Worm (Caenorhabditis elegans) whole organism, early embryonic: Measurements from ENCODE around the gene grl-7.

ENCODE experiments used
- B0310.2 ChIP-seq: sonication (generic microtip); optimal IDR thresholded peaks from 2 replicates; lab custom pipeline; 2016; ENCODE audit warnings: mild to moderate bottlenecking, missing genetic modification characterization, missing compliant biosample characterization
- F13C5.2 ChIP-seq: sonication (generic microtip); optimal IDR thresholded peaks from 2 replicates; lab custom pipeline; 2017; ENCODE audit warnings: mild to moderate bottlenecking, missing genetic modification characterization, inconsistent platforms, missing compliant biosample characterization
- aly-1 ChIP-seq: sonication (generic microtip); optimal IDR thresholded peaks from 2 replicates; lab custom pipeline; 2016; ENCODE audit warnings: missing genetic modification characterization, missing compliant biosample characterization
- ama-1 ChIP-seq: fragments of 150-350 bp; optimal IDR thresholded peaks from 2 replicates; lab custom pipeline; 2014
- ceh-13 ChIP-seq: fragments of 200-800 bp; sonication (Bioruptor generic); optimal IDR thresholded peaks from 2 replicates; lab custom pipeline; 2018; ENCODE audit warnings: mild to moderate bottlenecking, missing genetic modification characterization, missing compliant biosample characterization
- ceh-36 ChIP-seq: sonication (generic microtip); optimal IDR thresholded peaks from 2 replicates; lab custom pipeline; 2016; ENCODE audit warnings: missing genetic modification characterization, inconsistent platforms, missing compliant biosample characterization
- ets-7 ChIP-seq: sonication (generic microtip); optimal IDR thresholded peaks from 2 replicates; lab custom pipeline; 2016; ENCODE audit warnings: missing genotype, missing genetic modification characterization, missing compliant biosample characterization
- flt-1 ChIP-seq: fragments of 200-800 bp; sonication (Bioruptor generic); IDR thresholded peaks from 2 replicates; pipeline ENCODE4 v1.3.6; 2022; ENCODE audit warnings: missing genetic modification characterization, missing compliant biosample characterization
- hmbx-1 ChIP-seq: sonication (generic microtip); optimal IDR thresholded peaks from 2 replicates; lab custom pipeline; 2016; ENCODE audit warnings: mild to moderate bottlenecking, missing genetic modification characterization, missing compliant biosample characterization
- hmg-4 ChIP-seq: fragments of 200-800 bp; sonication (Bioruptor generic); optimal IDR thresholded peaks from 2 replicates; lab custom pipeline; 2018; ENCODE audit warnings: mild to moderate bottlenecking, missing genetic modification characterization, missing compliant biosample characterization
- hnd-1 ChIP-seq: sonication (generic microtip); optimal IDR thresholded peaks from 2 replicates; lab custom pipeline; 2016; ENCODE audit warnings: missing genetic modification characterization, missing compliant biosample characterization
- pes-1 ChIP-seq: fragments of 200-800 bp; sonication (Bioruptor generic); IDR thresholded peaks from 2 replicates; pipeline ENCODE4 v1.3.6; 2022; ENCODE audit warnings: missing genetic modification reagents, missing genetic modification characterization, missing compliant biosample characterization
- scrt-1 ChIP-seq: fragments of 200-800 bp; sonication (Bioruptor generic); IDR thresholded peaks from 2 replicates; pipeline ENCODE4 v1.3.6; 2022; ENCODE audit warnings: missing genetic modification characterization, missing compliant biosample characterization
- sea-1 ChIP-seq: fragments of 200-800 bp; sonication (Bioruptor generic); conservative IDR thresholded peaks from 2 replicates; pipeline ENCODE4 v1.3.6; 2022; ENCODE audit warnings: missing genetic modification characterization, missing compliant biosample characterization
- tbx-11 ChIP-seq: fragments of 200-800 bp; sonication (Bioruptor generic); IDR thresholded peaks from 2 replicates; pipeline ENCODE4 v1.3.6; 2022; ENCODE audit warnings: missing genetic modification characterization, missing compliant biosample characterization
- tbx-37 ChIP-seq: fragments of 200-800 bp; sonication (Bioruptor generic); conservative IDR thresholded peaks from 2 replicates; pipeline ENCODE4 v1.3.6; 2022; ENCODE audit warnings: missing genetic modification reagents, missing genetic modification characterization, missing compliant biosample characterization
- tra-4 ChIP-seq: sonication (generic microtip); optimal IDR thresholded peaks from 2 replicates; lab custom pipeline; 2017; ENCODE audit warnings: missing genetic modification characterization, missing compliant biosample characterization

The grl-7 gene

DNA sequence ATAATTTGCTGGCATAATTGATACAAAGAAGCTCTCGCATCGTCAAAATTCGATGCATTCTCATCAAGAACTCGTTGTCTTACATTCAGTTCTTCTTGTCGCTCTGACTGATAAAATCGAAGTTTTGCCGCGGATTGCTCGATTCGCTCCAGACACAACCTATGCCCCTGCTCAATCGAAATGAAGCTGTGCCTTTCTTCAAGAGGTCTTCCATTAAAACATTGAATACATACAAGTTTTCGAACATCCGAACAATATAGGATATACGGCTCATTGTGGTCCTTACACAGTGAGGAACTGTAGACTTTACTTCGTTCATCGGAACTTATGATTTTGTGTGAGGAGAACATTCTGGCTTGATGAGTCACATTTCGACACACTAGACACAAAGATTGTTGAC is 26.0 kb downstream of the grl-7 start:
- TF ChIP-seq hnd-1 (tag; lab: Kevin White, UChicago) (no peak), ama-1 (no peak), F13C5.2 (tag; lab: Kevin White, UChicago) (no peak), ceh-13 (GFP tag; lab: Kevin White, UChicago) (no peak), hmg-4 (GFP tag; lab: Kevin White, UChicago) (no peak), scrt-1 (GFP tag; lab: Robert Waterston, UW) (no peak), ets-7 (tag; lab: Kevin White, UChicago) (no peak), pes-1 (GFP tag; lab: Robert Waterston, UW) (no peak), aly-1 (tag; lab: Kevin White, UChicago) (no peak), hmbx-1 (tag; lab: Kevin White, UChicago) (no peak), tbx-11 (GFP tag; lab: Robert Waterston, UW) (no peak), B0310.2 (tag; lab: Kevin White, UChicago) (no peak), ceh-36 (tag; lab: Kevin White, UChicago) (no peak), flt-1 (GFP tag; lab: Robert Waterston, UW) (no peak), tra-4 (tag; lab: Kevin White, UChicago) (no peak), tbx-37 (no peak), sea-1 (GFP tag; lab: Robert Waterston, UW) (no peak)

DNA sequence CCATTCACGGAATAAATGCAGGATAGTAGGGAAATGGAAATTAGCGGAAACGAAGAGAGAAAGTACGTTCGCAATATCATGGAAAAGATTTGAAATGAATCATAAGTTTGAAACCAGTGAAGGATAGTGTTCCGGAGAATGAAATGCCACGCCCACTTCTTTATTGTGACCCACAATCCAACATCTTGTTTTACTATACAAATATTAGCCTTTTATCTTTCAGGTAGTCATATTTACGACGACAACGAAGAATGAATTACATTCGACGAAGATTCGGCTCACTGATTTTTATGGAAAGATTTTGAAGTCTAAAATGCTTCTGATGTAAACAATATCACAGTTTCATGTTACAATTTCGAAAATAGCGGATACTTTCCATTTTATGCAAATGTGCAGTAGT is 30.0 kb downstream of the grl-7 start, which contains the start of gene cutl-18:
Gene cutl-18 (minus strand): TSS at position 101 of the 400 bp plus-strand sequence.
- TF ChIP-seq tbx-11 (GFP tag; lab: Robert Waterston, UW) (no peak), F13C5.2 (tag; lab: Kevin White, UChicago) (no peak), ceh-13 (GFP tag; lab: Kevin White, UChicago) (no peak), sea-1 (GFP tag; lab: Robert Waterston, UW) (no peak), ceh-36 (tag; lab: Kevin White, UChicago) (no peak), hmg-4 (GFP tag; lab: Kevin White, UChicago) (no peak), aly-1 (tag; lab: Kevin White, UChicago) (no peak), tbx-37 (no peak), hnd-1 (tag; lab: Kevin White, UChicago) (no peak), pes-1 (GFP tag; lab: Robert Waterston, UW) (no peak), ets-7 (tag; lab: Kevin White, UChicago) (no peak), tra-4 (tag; lab: Kevin White, UChicago) (no peak), B0310.2 (tag; lab: Kevin White, UChicago) (no peak), hmbx-1 (tag; lab: Kevin White, UChicago) (no peak), ama-1 (no peak), scrt-1 (GFP tag; lab: Robert Waterston, UW) (no peak), flt-1 (GFP tag; lab: Robert Waterston, UW) (no peak)

DNA sequence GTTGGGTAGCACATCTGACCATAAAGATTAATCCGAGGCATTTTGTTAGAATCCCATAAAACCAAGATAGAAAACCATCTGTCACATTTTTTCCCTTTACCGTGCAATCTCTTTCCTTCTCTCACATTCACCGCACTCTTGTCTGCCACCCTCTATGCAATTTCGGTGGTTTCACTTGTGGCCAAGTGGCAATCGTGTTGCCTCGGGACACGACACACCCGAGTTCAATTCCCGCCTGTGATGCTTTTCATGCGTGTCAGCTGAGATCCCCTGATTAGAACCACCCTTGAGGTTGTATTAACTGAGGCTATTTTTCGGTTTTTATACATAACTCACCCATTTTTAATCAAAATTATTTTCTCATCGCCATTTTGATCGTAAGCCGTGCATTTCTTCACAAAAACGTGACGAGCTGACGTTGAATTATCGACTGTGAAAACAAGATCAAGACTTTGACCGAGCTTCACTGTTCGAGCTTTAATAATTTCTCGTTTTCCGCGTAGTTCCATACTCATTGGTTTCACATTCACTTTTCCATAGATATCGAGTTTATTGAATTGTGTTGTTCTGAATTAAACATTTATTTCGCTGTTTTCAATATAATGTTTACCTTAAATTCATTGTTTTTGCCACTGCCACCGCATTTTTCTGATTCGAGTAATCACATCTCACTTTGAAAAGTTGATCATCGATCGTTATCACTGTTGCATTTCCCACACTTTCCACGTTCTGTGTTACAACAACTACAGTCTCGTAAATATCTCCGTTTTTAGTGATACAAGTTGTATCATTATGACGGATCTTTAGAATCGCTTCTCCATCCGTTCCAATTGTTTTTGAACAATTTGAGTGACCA is 32.6 kb downstream of the grl-7 start:
- TF ChIP-seq hmbx-1 (tag; lab: Kevin White, UChicago): peak; percentile 95
- TF ChIP-seq aly-1 (tag; lab: Kevin White, UChicago): peak; percentile 100
- peak; percentile 98 for TF ChIP-seq tra-4 (tag; lab: Kevin White, UChicago)
- TF ChIP-seq scrt-1 (GFP tag; lab: Robert Waterston, UW): peak; percentile 100
- peak; percentile 98 for TF ChIP-seq ets-7 (tag; lab: Kevin White, UChicago)
- TF ChIP-seq ceh-13 (GFP tag; lab: Kevin White, UChicago): peak; percentile 99
- TF ChIP-seq pes-1 (GFP tag; lab: Robert Waterston, UW): peak; percentile 99
- TF ChIP-seq B0310.2 (tag; lab: Kevin White, UChicago): peak; percentile 99
- TF ChIP-seq tbx-11 (GFP tag; lab: Robert Waterston, UW): peak; percentile 100
- TF ChIP-seq ceh-36 (tag; lab: Kevin White, UChicago): peak; percentile 98
- TF ChIP-seq ama-1: no peak
- TF ChIP-seq F13C5.2 (tag; lab: Kevin White, UChicago): peak; percentile 99
- peak; percentile 100 for TF ChIP-seq sea-1 (GFP tag; lab: Robert Waterston, UW)
- peak; percentile 100 for TF ChIP-seq hmg-4 (GFP tag; lab: Kevin White, UChicago)
- TF ChIP-seq hnd-1 (tag; lab: Kevin White, UChicago): peak; percentile 96
- peak; percentile 100 for TF ChIP-seq flt-1 (GFP tag; lab: Robert Waterston, UW)
- peak; percentile 100 for TF ChIP-seq tbx-37

DNA sequence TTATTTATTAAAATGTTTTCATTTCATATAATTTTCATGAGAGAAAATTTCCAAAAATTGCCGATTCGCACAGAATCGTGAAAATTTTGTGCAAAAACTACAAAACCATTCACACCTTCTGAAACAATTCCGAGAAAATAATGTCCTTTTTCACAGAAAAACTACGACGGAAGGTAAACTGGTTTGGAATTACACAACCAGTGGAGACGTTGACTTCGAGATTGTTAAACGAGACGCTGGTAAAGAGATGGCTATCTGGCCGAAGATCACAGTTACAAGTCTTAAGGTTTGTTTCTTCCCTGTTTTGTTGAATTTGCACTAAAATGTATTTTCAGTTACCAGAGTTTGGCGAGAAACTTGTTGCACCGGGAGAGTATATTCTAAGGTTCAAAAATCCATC is 33.9 kb downstream of the grl-7 start:
- TF ChIP-seq hmbx-1 (tag; lab: Kevin White, UChicago): no peak
- TF ChIP-seq flt-1 (GFP tag; lab: Robert Waterston, UW): no peak
- TF ChIP-seq tbx-37: no peak
- no peak for TF ChIP-seq pes-1 (GFP tag; lab: Robert Waterston, UW)
- TF ChIP-seq B0310.2 (tag; lab: Kevin White, UChicago): no peak
- no peak for TF ChIP-seq ceh-13 (GFP tag; lab: Kevin White, UChicago)
- no peak for TF ChIP-seq F13C5.2 (tag; lab: Kevin White, UChicago)
- TF ChIP-seq tra-4 (tag; lab: Kevin White, UChicago): no peak
- no peak for TF ChIP-seq hnd-1 (tag; lab: Kevin White, UChicago)
- no peak for TF ChIP-seq ceh-36 (tag; lab: Kevin White, UChicago)
- no peak for TF ChIP-seq ets-7 (tag; lab: Kevin White, UChicago)
- TF ChIP-seq aly-1 (tag; lab: Kevin White, UChicago): no peak
- no peak for TF ChIP-seq sea-1 (GFP tag; lab: Robert Waterston, UW)
- no peak for TF ChIP-seq ama-1
- no peak for TF ChIP-seq tbx-11 (GFP tag; lab: Robert Waterston, UW)
- no peak for TF ChIP-seq scrt-1 (GFP tag; lab: Robert Waterston, UW)
- no peak for TF ChIP-seq hmg-4 (GFP tag; lab: Kevin White, UChicago)

DNA sequence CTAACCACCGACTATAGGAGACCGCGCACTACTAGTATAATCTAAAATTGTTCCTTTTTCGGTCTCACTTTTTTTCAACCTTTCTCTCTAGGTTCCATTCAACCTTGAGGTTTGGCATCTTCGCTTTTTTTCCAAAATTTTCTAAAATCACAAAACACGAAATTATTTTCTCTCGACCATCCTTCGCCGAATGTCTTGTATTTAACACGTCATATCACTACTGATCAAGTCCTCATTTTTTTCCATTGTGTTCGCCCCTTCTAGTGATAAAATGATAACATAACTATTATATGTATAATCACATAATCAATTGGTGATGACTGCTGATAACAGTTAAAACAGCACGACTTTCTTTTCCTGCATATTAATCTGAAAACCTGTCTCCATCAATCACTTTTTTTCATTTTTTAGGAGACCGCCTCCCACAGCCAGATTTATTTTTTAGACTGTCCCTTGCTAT is 35.8 kb downstream of the grl-7 start, which contains the start of gene T03F7.7:
Gene T03F7.7 (plus strand): TSS at position 410 of the 460 bp plus-strand sequence.
- TF ChIP-seq sea-1 (GFP tag; lab: Robert Waterston, UW): no peak

DNA sequence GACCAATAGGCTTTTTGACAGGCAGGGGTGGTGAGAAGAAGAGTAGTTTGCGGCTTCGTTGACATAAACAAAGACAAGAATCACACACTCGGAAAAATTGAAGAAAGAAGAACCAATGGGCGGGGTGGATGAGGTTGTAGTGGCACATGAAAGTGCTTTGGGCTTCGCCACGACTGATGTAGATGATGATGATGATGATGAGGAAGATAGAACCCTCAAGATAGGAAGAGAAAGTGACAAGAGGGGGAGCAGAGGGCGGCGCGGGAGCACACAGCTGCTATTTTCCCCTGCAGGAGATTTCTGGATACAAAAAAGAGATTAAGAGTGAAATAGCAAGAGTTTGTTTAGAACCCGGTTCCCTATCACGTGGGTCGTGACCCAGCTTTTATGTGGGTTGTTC is 37.9 kb downstream of the grl-7 start:
- TF ChIP-seq scrt-1 (GFP tag; lab: Robert Waterston, UW): no peak
- no peak for TF ChIP-seq B0310.2 (tag; lab: Kevin White, UChicago)
- no peak for TF ChIP-seq F13C5.2 (tag; lab: Kevin White, UChicago)
- no peak for TF ChIP-seq tra-4 (tag; lab: Kevin White, UChicago)
- TF ChIP-seq hmg-4 (GFP tag; lab: Kevin White, UChicago): no peak
- no peak for TF ChIP-seq hnd-1 (tag; lab: Kevin White, UChicago)
- TF ChIP-seq flt-1 (GFP tag; lab: Robert Waterston, UW): no peak
